Worm (Caenorhabditis elegans) whole organism, L4 larva: ENCODE results near the gene cyn-6.

Experiments used
- aha-1 ChIP-seq: fragments of 150-350 bp; peaks from one replicate; lab custom pipeline; 2014; ENCODE audit warnings: missing biosample characterization, missing genetic modification characterization
- ces-1 ChIP-seq: fragments of 150-350 bp; sonication (generic microtip); optimal IDR thresholded peaks from 4 replicates; lab custom pipeline; 2014; ENCODE audit warnings: missing biosample characterization, missing genetic modification reagents, missing genetic modification characterization
- daf-8 ChIP-seq: fragments of 200-800 bp; sonication (Bioruptor generic); IDR thresholded peaks from 2 replicates; pipeline ENCODE4 v1.3.6; 2022; ENCODE audit warnings: missing genetic modification characterization, missing compliant biosample characterization
- dve-1 ChIP-seq: sonication (generic microtip); optimal IDR thresholded peaks from 2 replicates; lab custom pipeline; 2017; ENCODE audit warnings: antibody characterized with exemption, mild to moderate bottlenecking, missing genetic modification characterization, missing compliant biosample characterization; ENCODE audit not compliant: insufficient read depth
- fos-1 ChIP-seq: fragments of 150-350 bp; optimal IDR thresholded peaks from 2 replicates; lab custom pipeline; 2014; ENCODE audit warnings: missing biosample characterization, missing genetic modification characterization
- hlh-11 ChIP-seq: fragments of 200-800 bp; sonication (Bioruptor generic); optimal IDR thresholded peaks from 2 replicates; lab custom pipeline; 2018; ENCODE audit warnings: mild to moderate bottlenecking, missing genetic modification characterization, missing compliant biosample characterization
- hlh-30 ChIP-seq: sonication (generic microtip); optimal IDR thresholded peaks from 2 replicates; lab custom pipeline; 2017; ENCODE audit warnings: antibody characterized with exemption, mild to moderate bottlenecking, missing genetic modification characterization, missing compliant biosample characterization; ENCODE audit not compliant: insufficient read depth
- mdl-1 ChIP-seq, 2 experiments: fragments of 150-350 bp in 1 of 2; sonication (generic microtip) in 1 of 2; optimal IDR thresholded peaks; 2 replicates each; lab custom pipeline; 2014 to 2017; ENCODE audit warnings: missing biosample characterization in 2 of 2, missing genetic modification characterization in 2 of 2
- nhr-6 ChIP-seq: fragments of 150-350 bp; optimal IDR thresholded peaks from 2 replicates; lab custom pipeline; 2014; ENCODE audit warnings: missing biosample characterization, missing genetic modification characterization
- nhr-77 ChIP-seq: fragments of 150-350 bp; optimal IDR thresholded peaks from 2 replicates; lab custom pipeline; 2014; ENCODE audit warnings: missing biosample characterization, missing genetic modification characterization
- pqm-1 ChIP-seq: sonication (generic microtip); optimal IDR thresholded peaks from 2 replicates; lab custom pipeline; 2017; ENCODE audit warnings: missing biosample characterization, missing genetic modification characterization
- snpc-1.2 ChIP-seq: fragments of 200-800 bp; sonication (Bioruptor generic); IDR thresholded peaks from 2 replicates; pipeline ENCODE4 v1.3.6; 2022; ENCODE audit warnings: missing genetic modification reagents, missing genetic modification characterization, missing compliant biosample characterization

DNA sequence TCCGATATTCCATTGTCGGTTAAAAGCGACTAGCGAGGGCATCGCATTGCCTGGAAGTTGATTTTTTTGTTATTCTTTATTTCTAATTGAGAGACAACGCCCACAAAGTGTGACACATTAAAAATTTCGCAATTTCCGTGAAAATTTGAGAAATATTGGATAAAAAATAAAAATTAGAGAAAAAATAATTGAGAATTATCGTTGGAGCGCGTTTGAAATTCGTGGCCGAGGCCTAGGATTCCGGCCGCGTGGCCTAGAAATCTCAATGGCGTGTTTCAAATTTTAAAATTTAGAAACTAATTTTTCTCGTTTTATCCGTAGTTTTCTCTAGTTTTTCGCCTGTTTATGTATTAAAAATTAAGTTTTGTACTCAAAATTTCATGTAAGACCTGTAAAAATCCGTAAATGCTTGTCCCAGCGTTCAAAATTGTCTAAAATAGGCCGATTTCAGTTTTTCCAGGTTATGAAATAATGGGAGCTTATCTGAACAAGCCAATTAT is 10.1 kb downstream of the cyn-6 start, which contains the start of the genes dagl-2 and ppm-1.G:
- TF ChIP-seq mdl-1 (tag; optimal IDR thresholded peaks at IDR 0.05; lab: Kevin White, UChicago) (no peak), fos-1 (tag; lab: Kevin White, UChicago) (no peak), nhr-77 (tag; lab: Kevin White, UChicago) (peak; percentile 76), nhr-6 (tag; lab: Kevin White, UChicago) (peak; percentile 72), hlh-30 (tag; lab: Kevin White, UChicago) (peak; percentile 47), ces-1 (GFP tag; lab: Kevin White, UChicago) (no peak), aha-1 (tag; lab: Kevin White, UChicago) (peak; percentile 70), pqm-1 (tag; lab: Kevin White, UChicago) (peak; percentile 9), daf-8 (GFP tag; lab: Robert Waterston, UW) (no peak), hlh-11 (peak; percentile 19), snpc-1.2 (GFP tag; lab: Robert Waterston, UW) (no peak), dve-1 (tag; lab: Kevin White, UChicago) (peak; percentile 57)
